Worm (Caenorhabditis elegans) whole organism, late embryonic: ENCODE data around the gene fbxa-69.
"Not testable (repeated sequence)": the region's sequence is repeated elsewhere in the genome, so short reads cannot be mapped to it uniquely, and the experiment has no call there.

Source experiments
- C08G9.2 ChIP-seq: sonication (generic microtip); optimal IDR thresholded peaks from 2 replicates; lab custom pipeline; 2016; ENCODE audit warnings: mild to moderate bottlenecking, missing genetic modification characterization, moderate library complexity, missing compliant biosample characterization
- C38D4.7 ChIP-seq: fragments of 200-800 bp; sonication (Bioruptor generic); optimal IDR thresholded peaks from 2 replicates; lab custom pipeline; 2018; ENCODE audit warnings: mild to moderate bottlenecking, missing genetic modification characterization, moderate library complexity, missing compliant biosample characterization
- F13H6.1 ChIP-seq: sonication (generic microtip); optimal IDR thresholded peaks from 2 replicates; lab custom pipeline; 2016; ENCODE audit warnings: missing genetic modification characterization, missing compliant biosample characterization
- K02D7.2 ChIP-seq: sonication (generic microtip); optimal IDR thresholded peaks from 2 replicates; lab custom pipeline; 2017; ENCODE audit warnings: mild to moderate bottlenecking, missing genetic modification characterization, missing compliant biosample characterization
- T23F11.4 ChIP-seq: fragments of 200-800 bp; sonication (Bioruptor generic); optimal IDR thresholded peaks from 2 replicates; lab custom pipeline; 2018; ENCODE audit warnings: mild to moderate bottlenecking, missing genetic modification characterization, missing compliant biosample characterization
- Y22D7AL.16 ChIP-seq: sonication (generic microtip); optimal IDR thresholded peaks from 2 replicates; lab custom pipeline; 2016; ENCODE audit warnings: missing genetic modification characterization, missing compliant biosample characterization
- ama-1 ChIP-seq: fragments of 150-350 bp; optimal IDR thresholded peaks from 2 replicates; lab custom pipeline; 2014
- ceh-18 ChIP-seq: sonication (generic microtip); optimal IDR thresholded peaks from 2 replicates; lab custom pipeline; 2016; ENCODE audit warnings: missing genetic modification characterization, missing compliant biosample characterization
- ceh-24 ChIP-seq: sonication (generic microtip); optimal IDR thresholded peaks from 2 replicates; lab custom pipeline; 2016; ENCODE audit warnings: mild to moderate bottlenecking, missing genetic modification characterization, missing compliant biosample characterization
- ceh-30 ChIP-seq: fragments of 150-350 bp; optimal IDR thresholded peaks from 2 replicates; lab custom pipeline; 2014; ENCODE audit warnings: missing biosample characterization, missing genetic modification characterization
- ceh-31 ChIP-seq: sonication (generic microtip); optimal IDR thresholded peaks from 2 replicates; lab custom pipeline; 2016; ENCODE audit warnings: missing genetic modification characterization, missing compliant biosample characterization
- ceh-34 ChIP-seq: sonication (generic microtip); optimal IDR thresholded peaks from 2 replicates; lab custom pipeline; 2016; ENCODE audit warnings: mild to moderate bottlenecking, missing genetic modification characterization, missing compliant biosample characterization
- ceh-48 ChIP-seq: sonication (generic microtip); optimal IDR thresholded peaks from 2 replicates; lab custom pipeline; 2016; ENCODE audit warnings: missing genetic modification characterization, inconsistent platforms, missing compliant biosample characterization
- ceh-9 ChIP-seq: sonication (generic microtip); optimal IDR thresholded peaks from 2 replicates; lab custom pipeline; 2016; ENCODE audit warnings: mild to moderate bottlenecking, missing genetic modification characterization, inconsistent platforms, missing compliant biosample characterization
- che-1 ChIP-seq: sonication (generic microtip); optimal IDR thresholded peaks from 2 replicates; lab custom pipeline; 2016; ENCODE audit warnings: mild to moderate bottlenecking, missing genetic modification characterization, missing compliant biosample characterization
- dmd-4 ChIP-seq: sonication (generic microtip); optimal IDR thresholded peaks from 2 replicates; lab custom pipeline; 2016; ENCODE audit warnings: borderline replicate concordance, missing genetic modification characterization, missing compliant biosample characterization
- dve-1 ChIP-seq: sonication (generic microtip); optimal IDR thresholded peaks from 2 replicates; lab custom pipeline; 2017; ENCODE audit warnings: antibody characterized with exemption, mild to moderate bottlenecking, missing genetic modification characterization, missing compliant biosample characterization
- elt-4 ChIP-seq: sonication (generic microtip); optimal IDR thresholded peaks from 2 replicates; lab custom pipeline; 2016; ENCODE audit warnings: missing genetic modification characterization, missing compliant biosample characterization
- fax-1 ChIP-seq: sonication (generic microtip); optimal IDR thresholded peaks from 2 replicates; lab custom pipeline; 2016; ENCODE audit warnings: missing genotype, missing genetic modification characterization, missing compliant biosample characterization
- fkh-6 ChIP-seq: sonication (generic microtip); optimal IDR thresholded peaks from 2 replicates; lab custom pipeline; 2016; ENCODE audit warnings: missing genetic modification characterization, missing compliant biosample characterization
- gmeb-2 ChIP-seq: sonication (generic microtip); optimal IDR thresholded peaks from 2 replicates; lab custom pipeline; 2016; ENCODE audit warnings: missing genetic modification characterization, inconsistent platforms, missing compliant biosample characterization
- hlh-13 ChIP-seq: fragments of 200-800 bp; sonication (Bioruptor generic); optimal IDR thresholded peaks from 2 replicates; lab custom pipeline; 2018; ENCODE audit warnings: mild to moderate bottlenecking, missing genetic modification characterization, missing compliant biosample characterization
- hlh-15 ChIP-seq: sonication (generic microtip); optimal IDR thresholded peaks from 2 replicates; lab custom pipeline; 2016; ENCODE audit warnings: missing genetic modification characterization, missing compliant biosample characterization
- hlh-6 ChIP-seq: sonication (generic microtip); optimal IDR thresholded peaks from 2 replicates; lab custom pipeline; 2016; ENCODE audit warnings: missing genotype, missing genetic modification characterization, missing compliant biosample characterization
- hlh-8 ChIP-seq: sonication (generic microtip); optimal IDR thresholded peaks from 2 replicates; lab custom pipeline; 2016; ENCODE audit warnings: missing genotype, missing genetic modification characterization, missing compliant biosample characterization
- mec-3 ChIP-seq: sonication (generic microtip); optimal IDR thresholded peaks from 2 replicates; lab custom pipeline; 2016; ENCODE audit warnings: borderline replicate concordance, missing genetic modification characterization, missing compliant biosample characterization
- npax-4 ChIP-seq: sonication (generic microtip); optimal IDR thresholded peaks from 2 replicates; lab custom pipeline; 2016; ENCODE audit warnings: missing genetic modification characterization, missing compliant biosample characterization
- odd-2 ChIP-seq: sonication (generic microtip); optimal IDR thresholded peaks from 2 replicates; lab custom pipeline; 2017; ENCODE audit warnings: antibody characterized with exemption, mild to moderate bottlenecking, missing genetic modification characterization, missing compliant biosample characterization
- pha-2 ChIP-seq: sonication (generic microtip); optimal IDR thresholded peaks from 2 replicates; lab custom pipeline; 2017; ENCODE audit warnings: mild to moderate bottlenecking, missing genetic modification characterization, missing compliant biosample characterization
- pqm-1 ChIP-seq: sonication (generic microtip); optimal IDR thresholded peaks from 2 replicates; lab custom pipeline; 2016; ENCODE audit warnings: missing genetic modification characterization, missing compliant biosample characterization
- ref-2 ChIP-seq: sonication (generic microtip); optimal IDR thresholded peaks from 2 replicates; lab custom pipeline; 2016; ENCODE audit warnings: missing genetic modification characterization, missing compliant biosample characterization
- sdc-2 ChIP-seq: sonication (generic microtip); optimal IDR thresholded peaks from 2 replicates; lab custom pipeline; 2016; ENCODE audit warnings: missing genotype, missing genetic modification characterization, missing compliant biosample characterization
- ttx-3 ChIP-seq: sonication (generic microtip); optimal IDR thresholded peaks from 2 replicates; lab custom pipeline; 2016; ENCODE audit warnings: missing genetic modification reagents, missing genetic modification characterization, missing compliant biosample characterization
- unc-3 ChIP-seq, 2 experiments: fragments of 200-800 bp in 1 of 2; sonication (Bioruptor generic) in 1 of 2; sonication (generic microtip) in 1 of 2; conservative IDR thresholded peaks in 1 of 2; optimal IDR thresholded peaks in 1 of 2; 2 replicates each; pipeline versions ENCODE4 v1.3.6 to Lab custom; 2016 to 2022; ENCODE audit warnings: missing compliant biosample characterization in 2 of 2, missing genetic modification characterization in 2 of 2, missing genetic modification reagents in 1 of 2
- unc-86 ChIP-seq: sonication (generic microtip); optimal IDR thresholded peaks from 2 replicates; lab custom pipeline; 2016; ENCODE audit warnings: missing genetic modification characterization, missing compliant biosample characterization
- zip-5 ChIP-seq: sonication (generic microtip); optimal IDR thresholded peaks from 2 replicates; lab custom pipeline; 2016; ENCODE audit warnings: missing genetic modification characterization, missing compliant biosample characterization
- ztf-16 ChIP-seq: sonication (generic microtip); optimal IDR thresholded peaks from 2 replicates; lab custom pipeline; 2017; ENCODE audit warnings: missing genetic modification characterization, missing compliant biosample characterization

fbxa-69 gene

ce11 chrV:15803079-15803478, 12.7 kb downstream of the fbxa-69 start, which contains the start of gene srd-27:
TSS of gene srd-27 (plus strand) at chrV:15803379.
- TF ChIP-seq che-1, ceh-9, fkh-6 (tag; lab: Kevin White, UChicago): not testable (repeated sequence)

- TF ChIP-seq hlh-13 (GFP tag; lab: Kevin White, UChicago); T23F11.4 (GFP tag; lab: Kevin White, UChicago); ceh-48: not testable (repeated sequence)
These were observed 13.1 kb downstream of the fbxa-69 start, which contains the start of gene T26E4.9 for ce11 chrV:15802623-15803022. TSS of gene T26E4.9 (minus strand) at chrV:15802723.

ce11 chrV:15798108-15798507, 17.7 kb downstream of the fbxa-69 start, which contains the start of gene T26E4.10:
TSS of gene T26E4.10 (minus strand) at chrV:15798208.
- TF ChIP-seq ama-1 (lab: Kevin White, UChicago) (no peak), unc-3 (GFP tag; conservative IDR thresholded peaks at IDR 0.05; lab: Robert Waterston, UW) (no peak), unc-3 (tag; optimal IDR thresholded peaks at IDR 0.05; lab: Kevin White, UChicago) (no peak), elt-4 (tag; lab: Kevin White, UChicago) (no peak), fax-1 (no peak), pha-2 (tag; lab: Kevin White, UChicago) (no peak), C08G9.2 (no peak), C38D4.7 (GFP tag; lab: Kevin White, UChicago) (no peak), dmd-4 (tag; lab: Kevin White, UChicago) (no peak), odd-2 (tag; lab: Kevin White, UChicago) (no peak), ceh-31 (no peak), npax-4 (tag; lab: Kevin White, UChicago) (no peak), ref-2 (tag; lab: Kevin White, UChicago) (no peak), ceh-34 (tag; lab: Kevin White, UChicago) (no peak), dve-1 (no peak)

DNA sequence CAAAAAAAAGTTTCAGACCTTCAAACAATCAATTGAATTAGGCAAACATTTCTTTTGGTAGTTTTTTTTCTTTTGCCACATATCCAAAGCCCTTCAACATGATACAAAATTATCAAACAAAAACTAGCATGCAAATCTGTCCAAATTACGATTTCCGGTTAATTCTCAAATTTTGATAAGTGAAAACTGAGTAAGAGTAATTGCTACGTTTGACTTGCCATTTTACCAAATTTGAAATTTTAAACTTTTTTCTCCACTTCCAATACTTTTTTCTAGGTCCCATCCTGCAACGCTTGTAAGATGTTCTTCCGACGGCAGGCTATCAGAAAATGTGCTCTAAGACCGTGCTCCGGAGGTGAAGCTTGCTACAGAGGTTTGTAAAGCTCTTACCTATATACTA, 19.7 kb downstream of the fbxa-69 start, which contains the start of gene nhr-223:
Gene nhr-223 (plus strand): TSS at position 301 of the 400 bp plus-strand sequence.
- TF ChIP-seq mec-3 (no peak), gmeb-2 (tag; lab: Kevin White, UChicago) (no peak), hlh-13 (GFP tag; lab: Kevin White, UChicago) (no peak), K02D7.2 (tag; lab: Kevin White, UChicago) (no peak), unc-86 (tag; lab: Kevin White, UChicago) (no peak), ceh-30 (tag; lab: Kevin White, UChicago) (no peak), Y22D7AL.16 (tag; lab: Kevin White, UChicago) (no peak), ref-2 (tag; lab: Kevin White, UChicago) (no peak), ceh-18 (no peak), pqm-1 (no peak), odd-2 (tag; lab: Kevin White, UChicago) (no peak), ttx-3 (tag; lab: Kevin White, UChicago) (no peak), ztf-16 (no peak)

- TF ChIP-seq hlh-15 (tag; lab: Kevin White, UChicago) (no peak), T23F11.4 (GFP tag; lab: Kevin White, UChicago) (no peak), ceh-24 (tag; lab: Kevin White, UChicago) (no peak)
These were observed 22.5 kb downstream of the fbxa-69 start, which contains the start of gene T26E4.7 for ce11 chrV:15793270-15793669. TSS of gene T26E4.7 (plus strand) at chrV:15793570.

DNA sequence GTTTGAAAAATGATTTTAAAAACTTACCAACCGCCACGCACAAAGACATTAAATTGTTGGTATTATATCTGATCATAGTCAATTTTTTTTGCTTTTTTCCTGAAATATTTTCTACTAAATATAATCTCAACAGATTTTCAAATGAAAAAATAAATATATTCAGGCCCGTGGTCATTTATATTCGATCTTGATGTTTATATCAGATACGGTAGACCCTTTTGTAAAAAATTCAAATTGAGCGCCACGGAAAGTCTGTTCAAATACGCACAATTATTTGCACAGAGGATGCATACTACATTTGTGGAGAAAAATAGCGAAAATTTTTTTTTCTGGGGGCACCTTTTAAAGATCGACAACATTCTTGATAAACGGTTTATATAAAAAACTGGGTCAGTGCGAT, 23.4 kb downstream of the fbxa-69 start, which contains the start of gene T26E4.4:
Gene T26E4.4 (minus strand): TSS at position 101 of the 400 bp plus-strand sequence.
- no peak for TF ChIP-seq pha-2 (tag; lab: Kevin White, UChicago)
- no peak for TF ChIP-seq K02D7.2 (tag; lab: Kevin White, UChicago)
- TF ChIP-seq fax-1 = no peak
- no peak for TF ChIP-seq T23F11.4 (GFP tag; lab: Kevin White, UChicago)
- no peak for TF ChIP-seq ceh-30 (tag; lab: Kevin White, UChicago)
- no peak for TF ChIP-seq unc-3 (GFP tag; conservative IDR thresholded peaks at IDR 0.05; lab: Robert Waterston, UW)
- TF ChIP-seq unc-3 (tag; optimal IDR thresholded peaks at IDR 0.05; lab: Kevin White, UChicago) = no peak
- TF ChIP-seq hlh-6 = no peak
- TF ChIP-seq hlh-8 (tag; lab: Kevin White, UChicago) = no peak
- TF ChIP-seq mec-3 = no peak
- TF ChIP-seq ceh-24 (tag; lab: Kevin White, UChicago) = no peak
- TF ChIP-seq odd-2 (tag; lab: Kevin White, UChicago) = no peak
- no peak for TF ChIP-seq dmd-4 (tag; lab: Kevin White, UChicago)
- TF ChIP-seq sdc-2 (tag; lab: Kevin White, UChicago) = no peak
- TF ChIP-seq F13H6.1 = no peak
- TF ChIP-seq ceh-34 (tag; lab: Kevin White, UChicago) = no peak
- no peak for TF ChIP-seq zip-5 (tag; lab: Kevin White, UChicago)
